Worm (Caenorhabditis elegans) whole organism, L4 larva: Measurements from ENCODE around the gene tbx-38.
A peak's percentile ranks its signal among the peaks of the same experiment; 100 is the strongest.

Experiments
- F10B5.3 ChIP-seq: sonication (generic microtip); optimal IDR thresholded peaks from 2 replicates; lab custom pipeline; 2016; ENCODE audit warnings: mild to moderate bottlenecking, missing genetic modification characterization, missing compliant biosample characterization
- R02D3.7 ChIP-seq: fragments of 150-350 bp; sonication (generic microtip); optimal IDR thresholded peaks from 3 replicates; lab custom pipeline; 2014; ENCODE audit warnings: missing biosample characterization, missing genetic modification characterization
- T20F7.1 ChIP-seq: fragments of 200-800 bp; sonication (Bioruptor generic); optimal IDR thresholded peaks from 2 replicates; lab custom pipeline; 2018; ENCODE audit warnings: mild to moderate bottlenecking, missing genetic modification characterization, missing compliant biosample characterization
- ZK546.5 ChIP-seq, 2 experiments: sonication (generic microtip); optimal IDR thresholded peaks; 2 replicates each; lab custom pipeline; 2017; ENCODE audit warnings: missing biosample characterization in 2 of 2, missing genetic modification characterization in 2 of 2
- aha-1 ChIP-seq: fragments of 150-350 bp; peaks from one replicate; lab custom pipeline; 2014; ENCODE audit warnings: missing biosample characterization, missing genetic modification characterization
- ama-1 ChIP-seq: fragments of 150-350 bp; optimal IDR thresholded peaks from 2 replicates; lab custom pipeline; 2014; ENCODE audit warnings: inconsistent platforms, mixed read lengths
- arid-1 ChIP-seq: fragments of 200-800 bp; sonication (Bioruptor generic); conservative IDR thresholded peaks from 2 replicates; pipeline ENCODE4 v1.3.6; 2022; ENCODE audit warnings: missing genetic modification reagents, missing genetic modification characterization, missing compliant biosample characterization
- attf-4 ChIP-seq: sonication (generic microtip); optimal IDR thresholded peaks from 3 replicates; lab custom pipeline; 2017; ENCODE audit warnings: missing biosample characterization, missing genetic modification characterization
- ceh-28 ChIP-seq: fragments of 150-350 bp; optimal IDR thresholded peaks from 2 replicates; lab custom pipeline; 2014; ENCODE audit warnings: missing biosample characterization, missing genetic modification reagents, missing genetic modification characterization
- ceh-82 ChIP-seq: sonication (generic microtip); optimal IDR thresholded peaks from 2 replicates; lab custom pipeline; 2017; ENCODE audit warnings: missing biosample characterization, missing genetic modification characterization
- ctbp-1 ChIP-seq: fragments of 200-800 bp; sonication (Bioruptor generic); IDR thresholded peaks from 2 replicates; pipeline ENCODE4 v1.3.6; 2022; ENCODE audit warnings: missing genetic modification reagents, missing genetic modification characterization, missing compliant biosample characterization
- daf-16 ChIP-seq, 3 experiments: sonication (generic microtip); optimal IDR thresholded peaks; 2 replicates each; lab custom pipeline; 2016 to 2017; ENCODE audit warnings: missing genetic modification characterization in 3 of 3, missing genetic modification reagents in 3 of 3, mild to moderate bottlenecking in 2 of 3, missing compliant biosample characterization in 2 of 3, missing biosample characterization in 1 of 3, moderate library complexity in 1 of 3
- daf-8 ChIP-seq: fragments of 200-800 bp; sonication (Bioruptor generic); IDR thresholded peaks from 2 replicates; pipeline ENCODE4 v1.3.6; 2022; ENCODE audit warnings: missing genetic modification characterization, missing compliant biosample characterization
- dmd-6 ChIP-seq: fragments of 200-800 bp; sonication (Bioruptor generic); IDR thresholded peaks from 2 replicates; pipeline ENCODE4 v1.3.6; 2022; ENCODE audit warnings: missing genetic modification reagents, missing genetic modification characterization, missing compliant biosample characterization
- dmd-8 ChIP-seq: fragments of 200-800 bp; sonication (Bioruptor generic); IDR thresholded peaks from 2 replicates; pipeline ENCODE4 v1.3.6; 2022; ENCODE audit warnings: missing genetic modification characterization, missing compliant biosample characterization
- dmd-9 ChIP-seq: fragments of 200-800 bp; sonication (Bioruptor generic); IDR thresholded peaks from 2 replicates; pipeline ENCODE4 v1.3.6; 2022; ENCODE audit warnings: missing genetic modification reagents, missing genetic modification characterization, missing compliant biosample characterization
- dpl-1 ChIP-seq: fragments of 150-350 bp; optimal IDR thresholded peaks from 2 replicates; lab custom pipeline; 2014; ENCODE audit warnings: missing biosample characterization, missing genetic modification reagents, missing genetic modification characterization
- duxl-1 ChIP-seq: sonication (generic microtip); optimal IDR thresholded peaks from 2 replicates; lab custom pipeline; 2016; ENCODE audit warnings: mild to moderate bottlenecking, missing genetic modification characterization, moderate library complexity, missing compliant biosample characterization; ENCODE audit not compliant: poor library complexity
- egl-43 ChIP-seq: fragments of 200-800 bp; sonication (Bioruptor generic); IDR thresholded peaks from 2 replicates; pipeline ENCODE4 v1.3.6; 2022; ENCODE audit warnings: missing genetic modification reagents, missing genetic modification characterization, missing compliant biosample characterization
- hif-1 ChIP-seq, 2 experiments: sonication (generic microtip); optimal IDR thresholded peaks; 2 replicates each; lab custom pipeline; 2016 to 2017; ENCODE audit warnings: missing compliant biosample characterization in 2 of 2, missing genetic modification characterization in 2 of 2, missing genetic modification reagents in 2 of 2, missing genotype in 2 of 2, mild to moderate bottlenecking in 1 of 2
- hlh-11 ChIP-seq: fragments of 200-800 bp; sonication (Bioruptor generic); optimal IDR thresholded peaks from 2 replicates; lab custom pipeline; 2018; ENCODE audit warnings: mild to moderate bottlenecking, missing genetic modification characterization, missing compliant biosample characterization
- hlh-30 ChIP-seq: sonication (generic microtip); optimal IDR thresholded peaks from 2 replicates; lab custom pipeline; 2017; ENCODE audit warnings: antibody characterized with exemption, mild to moderate bottlenecking, missing genetic modification characterization, missing compliant biosample characterization; ENCODE audit not compliant: insufficient read depth
- jun-1 ChIP-seq: fragments of 150-350 bp; optimal IDR thresholded peaks from 2 replicates; lab custom pipeline; 2014; ENCODE audit warnings: missing biosample characterization, missing genetic modification reagents, missing genetic modification characterization
- lim-7 ChIP-seq: fragments of 200-800 bp; sonication (Bioruptor generic); IDR thresholded peaks from 2 replicates; pipeline ENCODE4 v1.3.6; 2022; ENCODE audit warnings: missing genetic modification characterization, missing compliant biosample characterization
- lin-1 ChIP-seq: fragments of 200-800 bp; sonication (Bioruptor generic); IDR thresholded peaks from 2 replicates; pipeline ENCODE4 v1.3.6; 2022; ENCODE audit warnings: missing genetic modification reagents, missing genetic modification characterization, missing compliant biosample characterization
- lin-13 ChIP-seq: fragments of 150-350 bp; optimal IDR thresholded peaks from 2 replicates; lab custom pipeline; 2014; ENCODE audit warnings: missing biosample characterization, missing genetic modification reagents, missing genetic modification characterization
- lin-29 ChIP-seq: fragments of 200-800 bp; sonication (Bioruptor generic); IDR thresholded peaks from 2 replicates; pipeline ENCODE4 v1.3.6; 2022; ENCODE audit warnings: missing genetic modification reagents, missing genetic modification characterization, missing compliant biosample characterization
- lin-38 ChIP-seq: fragments of 200-800 bp; sonication (Bioruptor generic); IDR thresholded peaks from 2 replicates; pipeline ENCODE4 v1.3.6; 2022; ENCODE audit warnings: missing genetic modification reagents, missing genetic modification characterization, missing compliant biosample characterization
- lir-3 ChIP-seq: sonication (generic microtip); optimal IDR thresholded peaks from 2 replicates; lab custom pipeline; 2016; ENCODE audit warnings: mild to moderate bottlenecking, missing genetic modification characterization, missing compliant biosample characterization
- mes-2 ChIP-seq: sonication (generic microtip); optimal IDR thresholded peaks from 2 replicates; lab custom pipeline; 2016; ENCODE audit warnings: missing genotype, mild to moderate bottlenecking, missing genetic modification characterization, missing compliant biosample characterization; ENCODE audit not compliant: poor library complexity, severe bottlenecking
- mxl-3 ChIP-seq: fragments of 200-800 bp; sonication (Bioruptor generic); optimal IDR thresholded peaks from 2 replicates; lab custom pipeline; 2018; ENCODE audit warnings: mild to moderate bottlenecking, missing genetic modification characterization, missing compliant biosample characterization
- nhr-25 ChIP-seq: sonication (generic microtip); optimal IDR thresholded peaks from 2 replicates; lab custom pipeline; 2017; ENCODE audit warnings: missing genetic modification characterization, mild to moderate bottlenecking, missing compliant biosample characterization, antibody characterized with exemption, moderate library complexity, borderline replicate concordance; ENCODE audit not compliant: insufficient read depth
- nhr-77 ChIP-seq: fragments of 150-350 bp; optimal IDR thresholded peaks from 2 replicates; lab custom pipeline; 2014; ENCODE audit warnings: missing biosample characterization, missing genetic modification characterization
- php-3 ChIP-seq: fragments of 200-800 bp; sonication (Bioruptor generic); IDR thresholded peaks from 2 replicates; pipeline ENCODE4 v1.3.6; 2022; ENCODE audit warnings: missing genetic modification reagents, missing genetic modification characterization, missing compliant biosample characterization
- rbr-2 ChIP-seq: sonication (generic microtip); optimal IDR thresholded peaks from 2 replicates; lab custom pipeline; 2016; ENCODE audit warnings: missing genotype, missing genetic modification characterization, missing compliant biosample characterization
- saeg-2 ChIP-seq: fragments of 200-800 bp; sonication (Bioruptor generic); IDR thresholded peaks from 2 replicates; pipeline ENCODE4 v1.3.6; 2022; ENCODE audit warnings: missing genetic modification reagents, missing genetic modification characterization, missing compliant biosample characterization
- sdz-12 ChIP-seq: fragments of 200-800 bp; sonication (Bioruptor generic); optimal IDR thresholded peaks from 2 replicates; lab custom pipeline; 2018; ENCODE audit warnings: mild to moderate bottlenecking, missing genetic modification characterization, missing compliant biosample characterization
- set-16 ChIP-seq: fragments of 200-800 bp; sonication (Bioruptor generic); IDR thresholded peaks from 2 replicates; pipeline ENCODE4 v1.3.6; 2022; ENCODE audit warnings: missing genetic modification reagents, missing genetic modification characterization, missing compliant biosample characterization
- skn-1 ChIP-seq: fragments of 150-350 bp; optimal IDR thresholded peaks from 2 replicates; lab custom pipeline; 2014; ENCODE audit warnings: missing biosample characterization, missing genetic modification characterization
- snpc-1.2 ChIP-seq: fragments of 200-800 bp; sonication (Bioruptor generic); IDR thresholded peaks from 2 replicates; pipeline ENCODE4 v1.3.6; 2022; ENCODE audit warnings: missing genetic modification reagents, missing genetic modification characterization, missing compliant biosample characterization
- snpc-4 ChIP-seq: fragments of 150-350 bp; optimal IDR thresholded peaks from 2 replicates; lab custom pipeline; 2014; ENCODE audit warnings: missing biosample characterization, missing genetic modification characterization
- zfp-2 ChIP-seq: sonication (generic microtip); optimal IDR thresholded peaks from 2 replicates; lab custom pipeline; 2016; ENCODE audit warnings: mild to moderate bottlenecking, missing genetic modification characterization, missing compliant biosample characterization
- zip-11 ChIP-seq: fragments of 200-800 bp; sonication (Bioruptor generic); IDR thresholded peaks from 2 replicates; pipeline ENCODE4 v1.3.6; 2022; ENCODE audit warnings: missing genetic modification characterization, missing compliant biosample characterization
- ztf-11 ChIP-seq: fragments of 150-350 bp; optimal IDR thresholded peaks from 2 replicates; lab custom pipeline; 2014; ENCODE audit warnings: missing biosample characterization, missing genetic modification characterization
- ztf-7 ChIP-seq: fragments of 150-350 bp; optimal IDR thresholded peaks from 2 replicates; lab custom pipeline; 2014; ENCODE audit warnings: missing biosample characterization, missing genetic modification characterization

Gene tbx-38

DNA sequence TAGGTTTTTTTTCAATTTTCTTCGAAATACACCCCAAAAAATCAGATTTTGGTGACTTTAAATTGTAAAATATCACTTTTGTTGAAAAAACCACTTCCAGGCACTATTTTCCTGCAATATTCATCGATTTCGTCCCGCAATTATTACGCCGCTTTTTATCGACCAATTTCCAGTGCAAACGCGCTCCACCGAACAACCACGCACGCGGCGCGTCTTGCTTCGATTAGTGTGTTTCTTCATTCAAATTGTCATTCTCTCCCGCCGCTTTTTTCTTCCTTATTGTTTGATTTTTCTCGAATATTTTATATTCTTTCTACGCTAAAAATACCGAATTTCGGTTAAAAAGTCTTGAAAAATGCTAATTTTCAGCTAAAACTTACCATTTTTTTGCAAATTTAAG, 39.8 kb upstream of the tbx-38 start (continued):
- no peak for TF ChIP-seq daf-16 (GFP tag; optimal IDR thresholded peaks at IDR 0.05; lab: Kevin White, UChicago)
- TF ChIP-seq daf-16 (tag; optimal IDR thresholded peaks at IDR 0.05; lab: Kevin White, UChicago) = peak; percentile 17
- no peak for TF ChIP-seq daf-8 (GFP tag; lab: Robert Waterston, UW)
- TF ChIP-seq hlh-30 (tag; lab: Kevin White, UChicago) = peak; percentile 94
- peak; percentile 67 for TF ChIP-seq hlh-11
- no peak for TF ChIP-seq ceh-28 (tag; lab: Kevin White, UChicago)
- no peak for TF ChIP-seq dmd-9 (GFP tag; lab: Robert Waterston, UW)
- no peak for TF ChIP-seq set-16 (GFP tag; lab: Robert Waterston, UW)

ce11 chrIII:11824580-11824979, 38.7 kb upstream of the tbx-38 start:
- TF ChIP-seq jun-1 (tag; lab: Kevin White, UChicago) (no peak), dpl-1 (GFP tag; lab: Kevin White, UChicago) (no peak), aha-1 (tag; lab: Kevin White, UChicago) (peak; percentile 53), ztf-11 (tag; lab: Kevin White, UChicago) (no peak), ceh-82 (no peak), snpc-4 (tag; lab: Kevin White, UChicago) (no peak), ZK546.5 (tag; optimal IDR thresholded peaks at IDR 0.05; lab: Kevin White, UChicago) (no peak), daf-16 (GFP tag; optimal IDR thresholded peaks at IDR 0.05; lab: Kevin White, UChicago) (no peak), daf-16 (tag; optimal IDR thresholded peaks at IDR 0.05; lab: Kevin White, UChicago) (peak; percentile 0), zfp-2 (no peak), T20F7.1 (GFP tag; lab: Kevin White, UChicago) (no peak), arid-1 (GFP tag; lab: Robert Waterston, UW) (peak; percentile 32; the same call in 1 of the 2 replicates), dmd-6 (GFP tag; lab: Robert Waterston, UW) (no peak), ztf-7 (tag; lab: Kevin White, UChicago) (no peak), lin-13 (GFP tag; lab: Kevin White, UChicago) (no peak), lim-7 (no peak), hlh-11 (no peak), lin-38 (GFP tag; lab: Robert Waterston, UW) (peak; percentile 10; the same call in 1 of the 2 replicates)

- TF ChIP-seq duxl-1 (tag; lab: Kevin White, UChicago) = no peak
- no peak for TF ChIP-seq rbr-2 (tag; lab: Kevin White, UChicago)
- peak; percentile 61; the same call in 1 of the 2 replicates for TF ChIP-seq set-16 (GFP tag; lab: Robert Waterston, UW)
- no peak for TF ChIP-seq egl-43 (GFP tag; lab: Robert Waterston, UW)
- no peak for TF ChIP-seq nhr-25
- TF ChIP-seq lim-7 = no peak
Observed at ce11 chrIII:11824088-11824487, 38.2 kb upstream of the tbx-38 start.

- 0 out of 2 replicates have a peak, but pooled peaks have one; percentile 48 for TF ChIP-seq lin-29 (GFP tag; lab: Robert Waterston, UW)
- TF ChIP-seq php-3 (GFP tag; lab: Robert Waterston, UW) = peak; percentile 57; the same call in 1 of the 2 replicates
- TF ChIP-seq hif-1 (tag; optimal IDR thresholded peaks at IDR 0.05; lab: Kevin White, UChicago) = peak in 1 of 2 experiments; percentile 76
- TF ChIP-seq arid-1 (GFP tag; lab: Robert Waterston, UW) = peak; percentile 48; the same call in 1 of the 2 replicates
- TF ChIP-seq zip-11 (GFP tag; lab: Robert Waterston, UW) = no peak
- TF ChIP-seq lin-1 = no peak
- TF ChIP-seq jun-1 (tag; lab: Kevin White, UChicago) = no peak
- peak; percentile 86 for TF ChIP-seq mes-2 (tag; lab: Kevin White, UChicago)
- peak; percentile 86 for TF ChIP-seq nhr-77 (tag; lab: Kevin White, UChicago)
- no peak for TF ChIP-seq attf-4
- TF ChIP-seq snpc-4 (tag; lab: Kevin White, UChicago) = no peak
- no peak for TF ChIP-seq R02D3.7 (tag; lab: Kevin White, UChicago)
- no peak for TF ChIP-seq lir-3 (tag; lab: Kevin White, UChicago)
- peak; percentile 56 for TF ChIP-seq ztf-7 (tag; lab: Kevin White, UChicago)
- TF ChIP-seq skn-1 (tag; lab: Kevin White, UChicago) = no peak
- no peak for TF ChIP-seq saeg-2
- TF ChIP-seq ama-1 (lab: Kevin White, UChicago) = peak; percentile 20
- TF ChIP-seq snpc-1.2 (GFP tag; lab: Robert Waterston, UW) = no peak
- TF ChIP-seq F10B5.3 (tag; lab: Kevin White, UChicago) = no peak
- TF ChIP-seq dmd-8 (GFP tag; lab: Robert Waterston, UW) = no peak
- TF ChIP-seq ZK546.5 (tag; optimal IDR thresholded peaks at IDR 0.05; lab: Kevin White, UChicago) = no peak
- TF ChIP-seq sdz-12 (GFP tag; lab: Kevin White, UChicago) = no peak
- no peak for TF ChIP-seq ctbp-1 (GFP tag; lab: Robert Waterston, UW)
- TF ChIP-seq mxl-3 (GFP tag; lab: Kevin White, UChicago) = peak; percentile 98
Observed at ce11 chrIII:11823260-11823659, 37.4 kb upstream of the tbx-38 start, which contains the start of gene C18D11.3. Gene C18D11.3, plus strand, starts transcription at chrIII:11823448.
